Worm (Caenorhabditis elegans) whole organism, L4 larva: Measurements from ENCODE around the gene C45B11.6.

ENCODE experiments used
- T20F7.1 ChIP-seq: fragments of 200-800 bp; sonication (Bioruptor generic); optimal IDR thresholded peaks from 2 replicates; lab custom pipeline; 2018; ENCODE audit warnings: mild to moderate bottlenecking, missing genetic modification characterization, missing compliant biosample characterization
- T26A8.4 ChIP-seq: fragments of 200-800 bp; sonication (Bioruptor generic); IDR thresholded peaks from 2 replicates; pipeline ENCODE4 v1.3.6; 2022; ENCODE audit warnings: missing genetic modification characterization, missing compliant biosample characterization
- Y105C5A.15 ChIP-seq: fragments of 200-800 bp; sonication (Bioruptor generic); IDR thresholded peaks from 2 replicates; pipeline ENCODE4 v1.3.6; 2022; ENCODE audit warnings: missing genetic modification characterization, missing compliant biosample characterization
- Y75B8A.6 ChIP-seq: fragments of 200-800 bp; sonication (Bioruptor generic); IDR thresholded peaks from 2 replicates; pipeline ENCODE4 v1.3.6; 2022; ENCODE audit warnings: missing genetic modification reagents, missing genetic modification characterization, missing compliant biosample characterization
- ZK337.2 ChIP-seq: fragments of 200-800 bp; sonication (Bioruptor generic); IDR thresholded peaks from 2 replicates; pipeline ENCODE4 v1.3.6; 2022; ENCODE audit warnings: missing genetic modification reagents, missing genetic modification characterization, missing compliant biosample characterization
- aha-1 ChIP-seq: fragments of 150-350 bp; peaks from one replicate; lab custom pipeline; 2014; ENCODE audit warnings: missing biosample characterization, missing genetic modification characterization
- ama-1 ChIP-seq: fragments of 150-350 bp; optimal IDR thresholded peaks from 2 replicates; lab custom pipeline; 2014; ENCODE audit warnings: inconsistent platforms, mixed read lengths
- ceh-20 ChIP-seq: fragments of 200-800 bp; sonication (Bioruptor generic); IDR thresholded peaks from 2 replicates; pipeline ENCODE4 v1.3.6; 2022; ENCODE audit warnings: missing genetic modification reagents, missing genetic modification characterization, missing compliant biosample characterization
- ceh-44 ChIP-seq: fragments of 200-800 bp; sonication (Bioruptor generic); IDR thresholded peaks from 2 replicates; pipeline ENCODE4 v1.3.6; 2022; ENCODE audit warnings: missing genetic modification reagents, missing genetic modification characterization, missing compliant biosample characterization
- ceh-62 ChIP-seq: sonication (generic microtip); optimal IDR thresholded peaks from 2 replicates; lab custom pipeline; 2017; ENCODE audit warnings: missing biosample characterization, missing genetic modification characterization
- ctbp-1 ChIP-seq: fragments of 200-800 bp; sonication (Bioruptor generic); IDR thresholded peaks from 2 replicates; pipeline ENCODE4 v1.3.6; 2022; ENCODE audit warnings: missing genetic modification reagents, missing genetic modification characterization, missing compliant biosample characterization
- daf-16 ChIP-seq, 3 experiments: sonication (generic microtip); optimal IDR thresholded peaks; 2 replicates each; lab custom pipeline; 2016 to 2017; ENCODE audit warnings: missing genetic modification characterization in 3 of 3, missing genetic modification reagents in 3 of 3, mild to moderate bottlenecking in 2 of 3, missing compliant biosample characterization in 2 of 3, missing biosample characterization in 1 of 3, moderate library complexity in 1 of 3
- dmd-9 ChIP-seq: fragments of 200-800 bp; sonication (Bioruptor generic); IDR thresholded peaks from 2 replicates; pipeline ENCODE4 v1.3.6; 2022; ENCODE audit warnings: missing genetic modification reagents, missing genetic modification characterization, missing compliant biosample characterization
- dpl-1 ChIP-seq: fragments of 150-350 bp; optimal IDR thresholded peaks from 2 replicates; lab custom pipeline; 2014; ENCODE audit warnings: missing biosample characterization, missing genetic modification reagents, missing genetic modification characterization
- duxl-1 ChIP-seq: sonication (generic microtip); optimal IDR thresholded peaks from 2 replicates; lab custom pipeline; 2016; ENCODE audit warnings: mild to moderate bottlenecking, missing genetic modification characterization, moderate library complexity, missing compliant biosample characterization; ENCODE audit not compliant: poor library complexity
- egl-27 ChIP-seq: sonication (generic microtip); optimal IDR thresholded peaks from 3 replicates; lab custom pipeline; 2017; ENCODE audit warnings: missing biosample characterization, missing genetic modification reagents, missing genetic modification characterization
- egl-43 ChIP-seq: fragments of 200-800 bp; sonication (Bioruptor generic); IDR thresholded peaks from 2 replicates; pipeline ENCODE4 v1.3.6; 2022; ENCODE audit warnings: missing genetic modification reagents, missing genetic modification characterization, missing compliant biosample characterization
- gei-8 ChIP-seq: fragments of 200-800 bp; sonication (Bioruptor generic); optimal IDR thresholded peaks from 2 replicates; lab custom pipeline; 2018; ENCODE audit warnings: mild to moderate bottlenecking, missing genetic modification characterization, missing compliant biosample characterization
- hif-1 ChIP-seq, 2 experiments: sonication (generic microtip); optimal IDR thresholded peaks; 2 replicates each; lab custom pipeline; 2016 to 2017; ENCODE audit warnings: missing compliant biosample characterization in 2 of 2, missing genetic modification characterization in 2 of 2, missing genetic modification reagents in 2 of 2, missing genotype in 2 of 2, mild to moderate bottlenecking in 1 of 2
- hlh-11 ChIP-seq: fragments of 200-800 bp; sonication (Bioruptor generic); optimal IDR thresholded peaks from 2 replicates; lab custom pipeline; 2018; ENCODE audit warnings: mild to moderate bottlenecking, missing genetic modification characterization, missing compliant biosample characterization
- lin-1 ChIP-seq: fragments of 200-800 bp; sonication (Bioruptor generic); IDR thresholded peaks from 2 replicates; pipeline ENCODE4 v1.3.6; 2022; ENCODE audit warnings: missing genetic modification reagents, missing genetic modification characterization, missing compliant biosample characterization
- lin-13 ChIP-seq: fragments of 150-350 bp; optimal IDR thresholded peaks from 2 replicates; lab custom pipeline; 2014; ENCODE audit warnings: missing biosample characterization, missing genetic modification reagents, missing genetic modification characterization
- lin-29 ChIP-seq: fragments of 200-800 bp; sonication (Bioruptor generic); IDR thresholded peaks from 2 replicates; pipeline ENCODE4 v1.3.6; 2022; ENCODE audit warnings: missing genetic modification reagents, missing genetic modification characterization, missing compliant biosample characterization
- lin-39 ChIP-seq: fragments of 150-350 bp; optimal IDR thresholded peaks from 2 replicates; lab custom pipeline; 2014; ENCODE audit warnings: missing biosample characterization, missing genetic modification reagents, missing genetic modification characterization
- lir-3 ChIP-seq: sonication (generic microtip); optimal IDR thresholded peaks from 2 replicates; lab custom pipeline; 2016; ENCODE audit warnings: mild to moderate bottlenecking, missing genetic modification characterization, missing compliant biosample characterization
- lsy-2 ChIP-seq, 2 experiments: fragments of 150-350 bp in 1 of 2; sonication (generic microtip) in 1 of 2; optimal IDR thresholded peaks; 2 replicates each; lab custom pipeline; 2014 to 2017; ENCODE audit warnings: missing biosample characterization in 2 of 2, missing genetic modification characterization in 2 of 2
- mdl-1 ChIP-seq, 2 experiments: fragments of 150-350 bp in 1 of 2; sonication (generic microtip) in 1 of 2; optimal IDR thresholded peaks; 2 replicates each; lab custom pipeline; 2014 to 2017; ENCODE audit warnings: missing biosample characterization in 2 of 2, missing genetic modification characterization in 2 of 2
- mep-1 ChIP-seq: fragments of 150-350 bp; sonication (generic microtip); optimal IDR thresholded peaks from 3 replicates; lab custom pipeline; 2014; ENCODE audit warnings: missing biosample characterization, missing genetic modification characterization
- mxl-3 ChIP-seq: fragments of 200-800 bp; sonication (Bioruptor generic); optimal IDR thresholded peaks from 2 replicates; lab custom pipeline; 2018; ENCODE audit warnings: mild to moderate bottlenecking, missing genetic modification characterization, missing compliant biosample characterization
- nhr-10 ChIP-seq: fragments of 150-350 bp; optimal IDR thresholded peaks from 2 replicates; lab custom pipeline; 2014; ENCODE audit warnings: missing biosample characterization, missing genetic modification characterization
- nhr-102 ChIP-seq: sonication (generic microtip); optimal IDR thresholded peaks from 2 replicates; lab custom pipeline; 2016; ENCODE audit warnings: mild to moderate bottlenecking, missing genetic modification characterization, moderate library complexity, missing compliant biosample characterization
- nhr-11 ChIP-seq: fragments of 150-350 bp; optimal IDR thresholded peaks from 2 replicates; lab custom pipeline; 2014; ENCODE audit warnings: missing biosample characterization, missing genetic modification characterization
- nhr-111 ChIP-seq: fragments of 200-800 bp; sonication (Bioruptor generic); optimal IDR thresholded peaks from 2 replicates; lab custom pipeline; 2018; ENCODE audit warnings: mild to moderate bottlenecking, missing genetic modification characterization, missing compliant biosample characterization
- nhr-41 ChIP-seq: fragments of 200-800 bp; sonication (Bioruptor generic); IDR thresholded peaks from 2 replicates; pipeline ENCODE4 v1.3.6; 2022; ENCODE audit warnings: missing genetic modification reagents, missing genetic modification characterization, missing compliant biosample characterization
- nhr-48 ChIP-seq: sonication (generic microtip); optimal IDR thresholded peaks from 2 replicates; lab custom pipeline; 2016; ENCODE audit warnings: mild to moderate bottlenecking, missing genetic modification characterization, missing compliant biosample characterization
- pha-4 ChIP-seq, 2 experiments: fragments of 150-350 bp in 1 of 2; fragments of 200-800 bp in 1 of 2; sonication (Bioruptor generic) in 1 of 2; IDR thresholded peaks in 1 of 2; optimal IDR thresholded peaks in 1 of 2; 2 replicates each; pipeline versions ENCODE4 v1.3.6 to Lab custom; 2014 to 2022; ENCODE audit warnings: missing genetic modification characterization in 2 of 2, missing genetic modification reagents in 2 of 2, missing biosample characterization in 1 of 2, missing compliant biosample characterization in 1 of 2
- saeg-2 ChIP-seq: fragments of 200-800 bp; sonication (Bioruptor generic); IDR thresholded peaks from 2 replicates; pipeline ENCODE4 v1.3.6; 2022; ENCODE audit warnings: missing genetic modification reagents, missing genetic modification characterization, missing compliant biosample characterization
- spr-1 ChIP-seq: sonication (generic microtip); optimal IDR thresholded peaks from 2 replicates; lab custom pipeline; 2016; ENCODE audit warnings: mild to moderate bottlenecking, missing genetic modification characterization, missing compliant biosample characterization
- tag-97 ChIP-seq: fragments of 200-800 bp; sonication (Bioruptor generic); IDR thresholded peaks from 2 replicates; pipeline ENCODE4 v1.3.6; 2022; ENCODE audit warnings: missing genetic modification characterization, missing compliant biosample characterization
- unc-130 ChIP-seq: sonication (generic microtip); optimal IDR thresholded peaks from 2 replicates; lab custom pipeline; 2016; ENCODE audit warnings: missing genetic modification reagents, missing genetic modification characterization, missing compliant biosample characterization
- vab-7 ChIP-seq: fragments of 200-800 bp; sonication (Bioruptor generic); IDR thresholded peaks from 2 replicates; pipeline ENCODE4 v1.3.6; 2022; ENCODE audit warnings: missing genetic modification reagents, missing genetic modification characterization, missing compliant biosample characterization
- zag-1 ChIP-seq: fragments of 150-350 bp; optimal IDR thresholded peaks from 2 replicates; lab custom pipeline; 2014; ENCODE audit warnings: missing biosample characterization, missing genetic modification characterization
- zip-11 ChIP-seq: fragments of 200-800 bp; sonication (Bioruptor generic); IDR thresholded peaks from 2 replicates; pipeline ENCODE4 v1.3.6; 2022; ENCODE audit warnings: missing genetic modification characterization, missing compliant biosample characterization
- ztf-11 ChIP-seq: fragments of 150-350 bp; optimal IDR thresholded peaks from 2 replicates; lab custom pipeline; 2014; ENCODE audit warnings: missing biosample characterization, missing genetic modification characterization

C45B11.6 gene

ce11 chrV:11069277-11069676 lies 25.4 kb downstream of the C45B11.6 start, which contains the start of gene T04C12.8 (continued):
- peak; percentile 91 for TF ChIP-seq hlh-11
- no peak for TF ChIP-seq ama-1 (lab: Kevin White, UChicago)
- TF ChIP-seq tag-97, result no peak
- no peak for TF ChIP-seq ceh-44
- no peak for TF ChIP-seq zip-11 (GFP tag; lab: Robert Waterston, UW)
- no peak for TF ChIP-seq nhr-41
- TF ChIP-seq Y75B8A.6 (GFP tag; lab: Robert Waterston, UW), result no peak
- no peak for TF ChIP-seq egl-43 (GFP tag; lab: Robert Waterston, UW)
- TF ChIP-seq lin-13, result no peak
- no peak for TF ChIP-seq lin-29 (GFP tag; lab: Robert Waterston, UW)
- TF ChIP-seq daf-16 (GFP tag; optimal IDR thresholded peaks at IDR 0.05; lab: Kevin White, UChicago), result peak in 1 of 2 experiments; percentile 86
- peak; percentile 99 for TF ChIP-seq daf-16 (tag; optimal IDR thresholded peaks at IDR 0.05; lab: Kevin White, UChicago)
- no peak for TF ChIP-seq unc-130 (GFP tag; lab: Kevin White, UChicago)
- no peak for TF ChIP-seq aha-1 (tag; lab: Kevin White, UChicago)
- TF ChIP-seq mdl-1 (tag; optimal IDR thresholded peaks at IDR 0.05; lab: Kevin White, UChicago), result peak in 1 of 2 experiments; percentile 77
- peak; percentile 52 for TF ChIP-seq lin-1
- TF ChIP-seq lir-3 (tag; lab: Kevin White, UChicago), result no peak
- peak in 1 of 2 experiments; percentile 27 for TF ChIP-seq hif-1 (tag; optimal IDR thresholded peaks at IDR 0.05; lab: Kevin White, UChicago)
- no peak for TF ChIP-seq gei-8
- no peak for TF ChIP-seq pha-4 (GFP tag; IDR thresholded peaks at IDR 0.05; lab: Robert Waterston, UW)
- peak; percentile 2 for TF ChIP-seq pha-4 (tag; optimal IDR thresholded peaks at IDR 0.05; lab: Kevin White, UChicago)
- peak; percentile 20 for TF ChIP-seq mep-1
- TF ChIP-seq duxl-1 (tag; lab: Kevin White, UChicago), result no peak
- no peak for TF ChIP-seq nhr-11 (tag; lab: Kevin White, UChicago)
- no peak for TF ChIP-seq ctbp-1 (GFP tag; lab: Robert Waterston, UW)
- TF ChIP-seq nhr-10, result no peak
- TF ChIP-seq mxl-3 (GFP tag; lab: Kevin White, UChicago), result peak; percentile 54
- no peak for TF ChIP-seq ztf-11 (tag; lab: Kevin White, UChicago)
- TF ChIP-seq saeg-2 (GFP tag; lab: Robert Waterston, UW), result peak; percentile 65; the same call in 1 of the 2 replicates
- TF ChIP-seq Y105C5A.15 (GFP tag; lab: Robert Waterston, UW), result no peak
- TF ChIP-seq zag-1, result no peak
- TF ChIP-seq T26A8.4 (GFP tag; lab: Robert Waterston, UW), result peak; percentile 36; the same call in 1 of the 2 replicates
- no peak for TF ChIP-seq dpl-1 (GFP tag; lab: Kevin White, UChicago)
- no peak for TF ChIP-seq egl-27 (tag; lab: Kevin White, UChicago)
- TF ChIP-seq ceh-62 (tag; lab: Kevin White, UChicago), result no peak
- peak in 1 of 2 experiments; percentile 53 for TF ChIP-seq lsy-2 (tag; optimal IDR thresholded peaks at IDR 0.05; lab: Kevin White, UChicago)
- no peak for TF ChIP-seq ZK337.2 (GFP tag; lab: Robert Waterston, UW)
- TF ChIP-seq T20F7.1 (GFP tag; lab: Kevin White, UChicago), result peak; percentile 58
- TF ChIP-seq vab-7 (GFP tag; lab: Robert Waterston, UW), result no peak
- TF ChIP-seq nhr-48, result peak; percentile 21
- peak; percentile 82 for TF ChIP-seq nhr-102
- no peak for TF ChIP-seq nhr-111 (GFP tag; lab: Kevin White, UChicago)
- TF ChIP-seq dmd-9 (GFP tag; lab: Robert Waterston, UW), result no peak
- TF ChIP-seq spr-1 (tag; lab: Kevin White, UChicago), result no peak
- 0 out of 2 replicates have a peak, but pooled peaks have one; percentile 41 for TF ChIP-seq ceh-20
- TF ChIP-seq lin-39 (tag; lab: Kevin White, UChicago), result no peak
